Worm (Caenorhabditis elegans) whole organism, midembryonic: ENCODE results near the gene Y51H7C.7.

Source experiments
- T22C8.4 ChIP-seq: fragments of 200-800 bp; sonication (Bioruptor generic); IDR thresholded peaks from 2 replicates; pipeline ENCODE4 v1.3.6; 2022; ENCODE audit warnings: missing genetic modification characterization, missing compliant biosample characterization
- cog-1 ChIP-seq: sonication (generic microtip); optimal IDR thresholded peaks from 2 replicates; lab custom pipeline; 2016; ENCODE audit warnings: missing genetic modification characterization, missing compliant biosample characterization
- flt-1 ChIP-seq: fragments of 200-800 bp; sonication (Bioruptor generic); IDR thresholded peaks from 2 replicates; pipeline ENCODE4 v1.3.6; 2022; ENCODE audit warnings: missing genetic modification characterization, missing compliant biosample characterization
- klf-2 ChIP-seq: fragments of 200-800 bp; sonication (Bioruptor generic); conservative IDR thresholded peaks from 2 replicates; pipeline ENCODE4 v1.3.6; 2022; ENCODE audit warnings: missing genetic modification reagents, missing genetic modification characterization, missing compliant biosample characterization
- med-1 ChIP-seq: sonication (generic microtip); optimal IDR thresholded peaks from 2 replicates; lab custom pipeline; 2017; ENCODE audit warnings: missing genetic modification characterization, mild to moderate bottlenecking, missing compliant biosample characterization, antibody characterized with exemption, missing genetic modification reagents; ENCODE audit not compliant: insufficient read depth
- ref-1 ChIP-seq: fragments of 200-800 bp; sonication (Bioruptor generic); conservative IDR thresholded peaks from 2 replicates; pipeline ENCODE4 v1.3.6; 2022; ENCODE audit warnings: missing genetic modification reagents, missing genetic modification characterization, missing compliant biosample characterization
- tab-1 ChIP-seq: fragments of 200-800 bp; sonication (Bioruptor generic); IDR thresholded peaks from 2 replicates; pipeline ENCODE4 v1.3.6; 2022; ENCODE audit warnings: missing genetic modification characterization, missing compliant biosample characterization
- ztf-23 ChIP-seq: fragments of 200-800 bp; sonication (Bioruptor generic); IDR thresholded peaks from 2 replicates; pipeline ENCODE4 v1.3.6; 2022; ENCODE audit warnings: missing genetic modification reagents, missing genetic modification characterization, missing compliant biosample characterization
- ztf-29 ChIP-seq: fragments of 200-800 bp; sonication (Bioruptor generic); IDR thresholded peaks from 2 replicates; pipeline ENCODE4 v1.3.6; 2022; ENCODE audit warnings: missing genetic modification reagents, missing genetic modification characterization, missing compliant biosample characterization

Y51H7C.7 gene

DNA sequence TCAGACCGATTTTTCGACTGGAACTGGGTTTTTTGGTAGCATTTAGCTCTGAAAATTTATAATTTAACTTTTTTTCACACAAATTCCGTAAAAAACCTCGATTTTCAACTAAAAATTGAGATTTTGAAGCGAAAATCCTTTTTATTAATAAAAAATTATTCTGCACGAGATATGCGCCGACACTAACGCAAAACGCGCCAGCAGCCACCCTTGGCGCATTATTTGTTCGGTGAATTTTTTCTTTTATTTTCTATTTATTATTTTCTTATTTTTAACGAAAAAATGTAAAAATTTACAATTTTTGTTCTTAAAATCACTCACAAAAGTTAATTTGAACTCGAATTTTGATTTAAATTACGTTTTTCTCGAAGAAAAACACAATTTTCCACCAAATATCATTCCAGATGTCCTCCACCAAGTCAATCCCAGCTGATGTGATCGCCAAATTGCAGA lies at the start of gene Y51H7C.7:
Gene Y51H7C.7 (plus strand): TSS at position 403 of the 453 bp plus-strand sequence.
- TF ChIP-seq cog-1 (tag; lab: Kevin White, UChicago), result no peak
- no peak for TF ChIP-seq ztf-29 (GFP tag; lab: Robert Waterston, UW)
- TF ChIP-seq klf-2 (GFP tag; lab: Robert Waterston, UW), result no peak
- no peak for TF ChIP-seq flt-1 (GFP tag; lab: Robert Waterston, UW)
- no peak for TF ChIP-seq med-1 (GFP tag; lab: Kevin White, UChicago)
- TF ChIP-seq tab-1 (GFP tag; lab: Robert Waterston, UW), result no peak
- no peak for TF ChIP-seq ref-1
- TF ChIP-seq T22C8.4, result no peak
- no peak for TF ChIP-seq ztf-23 (GFP tag; lab: Robert Waterston, UW)

DNA sequence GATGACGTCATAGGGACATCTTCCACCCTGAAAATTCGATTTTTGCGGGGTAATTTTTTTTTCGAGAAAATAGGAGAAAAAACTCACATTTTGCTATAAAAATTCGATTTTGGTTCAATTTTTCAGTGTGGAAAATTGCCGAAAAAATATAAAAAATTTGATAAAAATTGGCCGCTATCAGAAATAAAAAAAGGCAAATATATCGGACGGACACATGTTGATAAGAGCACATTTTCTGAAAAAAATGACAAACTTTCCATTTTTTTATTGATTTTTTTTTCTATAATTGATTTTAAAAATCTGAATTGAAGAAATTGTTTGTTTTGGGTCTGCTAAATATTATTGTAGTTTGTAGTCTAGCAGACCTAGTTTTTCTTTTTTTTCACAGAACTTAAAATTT lies 46.9 kb upstream of the Y51H7C.7 start, which contains the start of gene C13A10.1:
Gene C13A10.1 (minus strand): TSS at position 170 of the 400 bp plus-strand sequence.
- no peak for TF ChIP-seq ztf-29 (GFP tag; lab: Robert Waterston, UW)
- TF ChIP-seq ref-1, result no peak
- TF ChIP-seq ztf-23 (GFP tag; lab: Robert Waterston, UW), result no peak
- TF ChIP-seq klf-2 (GFP tag; lab: Robert Waterston, UW), result no peak
- no peak for TF ChIP-seq cog-1 (tag; lab: Kevin White, UChicago)
- TF ChIP-seq flt-1 (GFP tag; lab: Robert Waterston, UW), result no peak

DNA sequence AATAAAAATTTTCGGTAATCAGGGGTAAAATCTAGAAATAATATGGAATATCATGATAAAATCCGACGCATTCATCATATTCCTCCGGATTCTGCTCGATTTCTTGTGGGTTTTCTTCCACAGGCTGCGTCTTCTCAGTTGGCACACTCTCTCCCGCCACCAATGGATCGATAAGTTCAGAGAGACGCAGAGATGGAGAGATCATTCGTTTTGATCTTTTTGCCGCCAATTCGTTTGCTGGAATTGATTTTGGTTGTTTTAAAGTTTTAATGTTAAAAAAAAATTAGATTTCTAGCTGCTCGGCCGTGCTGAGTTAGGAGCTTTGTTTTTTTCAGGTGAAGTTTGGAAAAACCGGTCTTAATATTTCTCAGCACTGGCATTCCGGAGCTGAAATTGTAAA lies 45.1 kb upstream of the Y51H7C.7 start:
- TF ChIP-seq ztf-23 (GFP tag; lab: Robert Waterston, UW) (no peak), klf-2 (GFP tag; lab: Robert Waterston, UW) (no peak), ztf-29 (GFP tag; lab: Robert Waterston, UW) (no peak), med-1 (GFP tag; lab: Kevin White, UChicago) (no peak), ref-1 (no peak), T22C8.4 (no peak), cog-1 (tag; lab: Kevin White, UChicago) (no peak), flt-1 (GFP tag; lab: Robert Waterston, UW) (no peak), tab-1 (GFP tag; lab: Robert Waterston, UW) (no peak)

DNA sequence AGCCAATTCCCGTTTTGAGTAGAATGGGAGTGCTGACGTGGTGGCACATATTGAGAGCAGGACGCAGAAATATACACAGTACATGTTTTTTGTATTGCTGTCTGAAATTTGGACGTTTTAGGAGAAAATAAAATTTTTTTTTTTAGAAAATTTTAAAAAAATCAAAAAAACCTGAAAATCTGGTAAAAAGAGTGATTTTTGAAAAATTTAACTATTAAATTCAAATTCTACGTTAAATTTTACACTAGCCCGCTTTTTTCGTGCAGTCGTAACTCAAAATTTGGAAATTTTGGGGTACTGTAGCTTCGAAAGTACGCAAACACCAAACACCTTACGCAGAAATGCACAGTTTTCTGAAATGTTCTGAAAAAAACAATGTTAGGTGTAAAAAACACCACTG lies 44.5 kb upstream of the Y51H7C.7 start, which contains the start of gene C13A10.2:
Gene C13A10.2 (minus strand): TSS at position 101 of the 400 bp plus-strand sequence.
- TF ChIP-seq tab-1 (GFP tag; lab: Robert Waterston, UW) (no peak), med-1 (GFP tag; lab: Kevin White, UChicago) (no peak), flt-1 (GFP tag; lab: Robert Waterston, UW) (no peak), T22C8.4 (no peak), cog-1 (tag; lab: Kevin White, UChicago) (no peak), ref-1 (no peak), ztf-29 (GFP tag; lab: Robert Waterston, UW) (no peak), klf-2 (GFP tag; lab: Robert Waterston, UW) (no peak), ztf-23 (GFP tag; lab: Robert Waterston, UW) (no peak)

DNA sequence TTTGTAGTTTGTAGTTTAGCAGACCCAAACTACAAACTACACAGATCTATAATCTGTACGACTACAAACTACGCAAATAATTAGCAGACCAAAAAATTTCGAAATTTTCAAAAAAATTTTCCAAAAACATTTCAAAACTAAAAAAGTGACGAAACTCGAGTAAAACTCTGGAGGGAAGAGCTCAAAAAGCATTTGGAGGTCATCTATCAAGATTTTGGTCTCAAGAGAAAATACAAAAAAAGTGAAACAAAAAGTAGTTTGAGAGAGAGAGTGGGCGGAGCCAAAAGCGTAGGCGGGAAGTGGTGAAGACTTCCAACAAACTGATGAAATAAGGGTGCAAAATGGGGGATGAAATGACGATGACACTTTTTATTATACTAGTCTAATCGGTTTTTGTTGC lies 42.1 kb upstream of the Y51H7C.7 start:
- no peak for TF ChIP-seq klf-2 (GFP tag; lab: Robert Waterston, UW)
- no peak for TF ChIP-seq T22C8.4
- no peak for TF ChIP-seq cog-1 (tag; lab: Kevin White, UChicago)
- TF ChIP-seq ztf-23 (GFP tag; lab: Robert Waterston, UW), result no peak
- no peak for TF ChIP-seq flt-1 (GFP tag; lab: Robert Waterston, UW)
- no peak for TF ChIP-seq tab-1 (GFP tag; lab: Robert Waterston, UW)
- TF ChIP-seq ref-1, result no peak
- TF ChIP-seq med-1 (GFP tag; lab: Kevin White, UChicago), result no peak
- no peak for TF ChIP-seq ztf-29 (GFP tag; lab: Robert Waterston, UW)

DNA sequence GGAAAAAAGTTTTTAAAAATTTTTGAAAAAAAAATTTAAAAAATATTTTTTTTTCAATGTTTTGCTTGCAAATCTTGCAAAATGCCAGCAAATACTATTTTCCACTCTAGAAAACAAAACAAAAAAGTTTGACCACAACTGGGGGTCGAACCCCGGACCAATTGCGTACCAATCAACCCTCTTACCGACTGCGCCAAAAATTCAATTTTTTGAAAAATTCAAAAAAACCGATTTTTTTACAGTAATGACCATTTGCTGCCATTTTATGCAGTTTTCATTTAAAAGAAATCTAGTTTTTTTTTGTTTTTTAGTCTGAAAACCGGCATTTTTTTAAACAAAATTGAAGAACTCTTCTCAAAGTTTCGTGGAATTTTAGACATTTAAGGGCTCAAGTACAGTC lies 39.9 kb upstream of the Y51H7C.7 start:
- TF ChIP-seq cog-1 (tag; lab: Kevin White, UChicago) (no peak), ztf-23 (GFP tag; lab: Robert Waterston, UW) (no peak), med-1 (GFP tag; lab: Kevin White, UChicago) (no peak), tab-1 (GFP tag; lab: Robert Waterston, UW) (no peak), ztf-29 (GFP tag; lab: Robert Waterston, UW) (no peak), T22C8.4 (no peak), flt-1 (GFP tag; lab: Robert Waterston, UW) (no peak), klf-2 (GFP tag; lab: Robert Waterston, UW) (no peak), ref-1 (no peak)

DNA sequence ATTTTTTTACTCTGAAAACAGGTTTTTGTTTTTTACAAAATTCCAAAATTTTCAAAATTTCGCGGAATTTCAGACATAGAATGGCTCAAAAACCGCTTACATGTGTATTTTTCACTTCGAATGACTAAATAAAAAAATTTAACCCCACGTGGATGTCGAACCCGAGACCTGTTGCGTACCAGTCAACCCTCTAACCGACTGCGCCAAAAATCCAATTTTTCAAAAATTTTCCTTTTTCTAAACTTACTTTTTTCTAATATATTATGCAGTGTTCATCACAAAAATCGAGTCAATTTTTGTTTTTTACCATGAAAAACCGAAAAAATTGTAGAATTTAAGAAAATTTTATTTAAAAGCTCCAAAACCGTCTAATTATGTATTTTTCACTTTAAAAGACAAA lies 36.4 kb upstream of the Y51H7C.7 start:
- TF ChIP-seq ztf-29 (GFP tag; lab: Robert Waterston, UW) (no peak), tab-1 (GFP tag; lab: Robert Waterston, UW) (no peak), T22C8.4 (no peak), flt-1 (GFP tag; lab: Robert Waterston, UW) (no peak), cog-1 (tag; lab: Kevin White, UChicago) (no peak), med-1 (GFP tag; lab: Kevin White, UChicago) (no peak), klf-2 (GFP tag; lab: Robert Waterston, UW) (no peak), ref-1 (no peak), ztf-23 (GFP tag; lab: Robert Waterston, UW) (no peak)

DNA sequence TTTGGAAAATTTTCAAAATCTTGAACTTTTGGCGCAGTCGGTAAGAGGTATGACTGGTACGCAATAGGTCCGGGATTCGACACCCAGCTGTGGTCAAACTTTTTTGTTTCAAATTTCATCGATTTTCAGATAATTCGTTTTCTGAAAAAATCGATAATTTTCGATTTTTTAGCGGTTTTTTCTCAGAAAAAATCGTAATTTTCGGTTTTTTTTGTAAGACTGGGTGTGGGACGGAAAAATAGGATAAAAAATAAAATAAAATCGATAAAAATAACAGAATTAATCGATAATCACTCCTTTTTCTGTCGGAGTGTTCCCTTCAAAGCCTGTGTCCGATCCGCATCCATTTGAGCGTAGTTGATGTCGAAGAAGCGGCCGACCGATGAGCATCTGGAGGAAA lies 33.6 kb upstream of the Y51H7C.7 start:
- no peak for TF ChIP-seq cog-1 (tag; lab: Kevin White, UChicago)
- TF ChIP-seq klf-2 (GFP tag; lab: Robert Waterston, UW), result no peak
- TF ChIP-seq ztf-23 (GFP tag; lab: Robert Waterston, UW), result no peak
- TF ChIP-seq ref-1, result no peak
- TF ChIP-seq T22C8.4, result no peak
- TF ChIP-seq med-1 (GFP tag; lab: Kevin White, UChicago), result no peak
- no peak for TF ChIP-seq tab-1 (GFP tag; lab: Robert Waterston, UW)
- no peak for TF ChIP-seq flt-1 (GFP tag; lab: Robert Waterston, UW)
- TF ChIP-seq ztf-29 (GFP tag; lab: Robert Waterston, UW), result no peak

DNA sequence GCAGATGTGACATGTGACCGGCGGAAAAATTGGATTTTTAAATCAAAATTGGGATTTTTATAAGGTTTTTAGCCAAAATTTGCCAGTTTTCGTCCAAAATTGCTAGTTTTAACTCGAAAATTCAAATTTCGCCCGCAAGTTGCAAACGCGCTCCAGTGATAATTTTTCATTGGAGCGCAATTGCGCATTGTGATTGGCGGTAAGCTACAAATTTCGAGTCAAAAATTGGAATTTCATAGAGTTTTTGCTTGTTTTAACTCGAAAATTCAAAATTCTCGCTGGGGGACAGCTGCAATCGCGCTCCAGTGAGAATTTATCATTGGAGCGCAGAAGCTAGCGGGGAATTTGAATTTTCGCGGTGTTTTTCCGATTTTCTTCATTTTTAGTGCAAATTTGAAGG lies 33.0 kb upstream of the Y51H7C.7 start:
- TF ChIP-seq klf-2 (GFP tag; lab: Robert Waterston, UW) (no peak), tab-1 (GFP tag; lab: Robert Waterston, UW) (no peak)
